Worm (Caenorhabditis elegans): ENCODE results near the gene T14G8.3.
A peak's percentile ranks its signal among the peaks of the same experiment; 100 is the strongest.

DNA sequence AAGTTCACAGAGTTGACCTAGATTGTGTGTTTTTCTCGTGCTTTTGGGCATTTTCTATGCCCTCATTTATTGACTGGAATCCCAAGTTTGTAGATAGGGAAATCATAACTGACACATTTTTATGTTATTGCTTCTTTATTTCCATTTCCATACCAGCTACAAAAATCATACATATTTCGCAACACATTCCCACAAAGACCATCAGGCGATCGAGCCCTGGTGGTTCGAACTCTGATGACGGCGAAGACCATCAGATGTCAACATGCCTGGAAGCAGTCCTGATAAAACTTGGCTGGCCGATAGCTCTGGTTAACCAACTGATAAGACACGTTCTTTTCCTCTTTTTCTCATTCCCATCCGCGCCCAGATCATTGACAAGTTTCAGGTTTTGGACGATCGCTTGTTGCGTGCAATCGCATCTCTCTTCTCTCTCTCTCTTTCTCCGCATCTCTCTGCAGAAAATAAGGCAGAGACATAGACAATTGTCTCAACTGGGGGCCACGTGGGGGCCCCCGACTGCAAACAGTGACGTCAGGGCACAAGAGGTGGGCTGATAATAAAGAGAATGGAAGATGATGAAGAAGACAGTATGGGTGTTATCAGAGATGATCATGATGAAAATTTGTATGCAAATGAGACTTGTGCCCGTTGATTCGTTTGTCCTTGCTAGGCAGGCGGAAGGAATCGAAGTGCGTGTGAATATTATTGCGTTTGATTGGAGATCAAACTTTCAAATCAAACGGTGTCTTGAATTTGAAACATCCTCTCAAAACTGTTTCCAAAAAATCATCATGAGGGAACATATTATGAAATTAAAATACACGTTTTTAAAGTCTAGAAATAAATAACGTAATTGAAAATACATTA is 11.2 kb downstream of the T14G8.3 start:
- TF ChIP-seq ets-4 (tag; optimal IDR thresholded peaks at IDR 0.05) (peak; percentile 41), ceh-19 (GFP tag; optimal IDR thresholded peaks at IDR 0.05) (no peak), elt-2 (tag; optimal IDR thresholded peaks at IDR 0.05) (peak; percentile 97), gmeb-2 (tag; optimal IDR thresholded peaks at IDR 0.05) (no peak), dve-1 (tag; optimal IDR thresholded peaks at IDR 0.05) (peak; percentile 80)
